4 worm cellular contexts compared by ENCODE assay signal in the genomic region with DNA sequence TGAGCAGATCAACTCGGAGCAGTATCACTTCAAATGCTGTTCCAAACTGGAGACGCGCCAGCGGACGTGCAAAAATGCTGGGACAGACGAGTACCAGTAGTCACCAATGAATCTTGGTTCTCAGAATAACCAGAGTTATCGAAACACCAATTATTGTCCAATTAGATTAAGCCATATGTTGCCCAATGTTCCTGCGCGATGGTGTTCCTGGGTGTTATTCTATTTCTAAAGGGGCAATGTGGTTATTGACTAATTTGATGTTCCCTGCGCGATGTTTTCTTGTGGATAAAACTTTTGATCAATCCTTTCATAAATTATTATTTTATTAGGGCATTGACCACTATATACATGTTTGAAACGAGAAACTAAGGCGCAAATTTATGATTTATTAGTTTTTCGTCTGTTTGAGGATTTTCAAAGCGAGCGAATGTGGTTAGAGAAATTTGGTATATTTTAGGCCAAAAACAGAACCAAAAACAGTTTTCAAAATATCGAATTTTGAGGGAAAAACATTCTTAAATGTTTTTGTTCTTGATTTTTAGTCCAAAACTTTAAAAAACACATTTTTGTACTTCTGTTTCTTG.
A peak's percentile ranks its signal among the peaks of the same experiment; 100 is the strongest.
TF ChIP-seq lines count a peak whose summit lies in the region.

No protein-coding gene starts in this region.

TF ChIP-seq in whole organism, L2 larva, 48 proteins besides CTCF, POLR2A, EP300 and RAD21 (continued from another document):
- TF ChIP-seq mab-5 (tag; optimal IDR thresholded peaks at IDR 0.05; lab: Kevin White, UChicago) (peak; percentile 98), nhr-237 (tag; optimal IDR thresholded peaks at IDR 0.05; lab: Kevin White, UChicago) (peak; percentile 95), egl-27 (tag; optimal IDR thresholded peaks at IDR 0.05; lab: Kevin White, UChicago) (peak; percentile 98), C34F6.9 (tag; optimal IDR thresholded peaks at IDR 0.05; lab: Kevin White, UChicago) (peak; percentile 99), snpc-4 (tag; optimal IDR thresholded peaks at IDR 0.05; lab: Kevin White, UChicago) (peak; percentile 94), ama-1 (optimal IDR thresholded peaks at IDR 0.05; lab: Kevin White, UChicago) (no peak), ztf-11 (tag; optimal IDR thresholded peaks at IDR 0.05; lab: Kevin White, UChicago) (peak; percentile 79), nhr-25 (tag; optimal IDR thresholded peaks at IDR 0.05; lab: Kevin White, UChicago) (peak; percentile 98), nhr-10 (tag; optimal IDR thresholded peaks at IDR 0.05; lab: Kevin White, UChicago) (peak; percentile 96), sma-3 (GFP tag; optimal IDR thresholded peaks at IDR 0.05; lab: Kevin White, UChicago) (peak; percentile 99), zag-1 (tag; optimal IDR thresholded peaks at IDR 0.05; lab: Kevin White, UChicago) (peak; percentile 97), nhr-77 (tag; optimal IDR thresholded peaks at IDR 0.05; lab: Kevin White, UChicago) (peak; percentile 97), R02D3.7 (tag; optimal IDR thresholded peaks at IDR 0.05; lab: Kevin White, UChicago) (peak; percentile 75), sem-4 (tag; optimal IDR thresholded peaks at IDR 0.05; lab: Kevin White, UChicago) (peak; percentile 99), aly-2 (tag; optimal IDR thresholded peaks at IDR 0.05; lab: Kevin White, UChicago) (peak; percentile 84), ZK546.5 (tag; optimal IDR thresholded peaks at IDR 0.05; lab: Kevin White, UChicago) (peak; percentile 77), dmd-4 (tag; optimal IDR thresholded peaks at IDR 0.05; lab: Kevin White, UChicago) (peak; percentile 82), mbf-1 (tag; optimal IDR thresholded peaks at IDR 0.05; lab: Kevin White, UChicago) (peak; percentile 85), ceh-82 (tag; optimal IDR thresholded peaks at IDR 0.05; lab: Kevin White, UChicago) (peak; percentile 98), lin-13 (GFP tag; optimal IDR thresholded peaks at IDR 0.05; lab: Kevin White, UChicago) (peak; percentile 98), blmp-1 (tag; optimal IDR thresholded peaks at IDR 0.05; lab: Kevin White, UChicago; ENCODE audit: insufficient read depth) (peak; percentile 89), unc-62 (GFP tag; optimal IDR thresholded peaks at IDR 0.05; lab: Kevin White, UChicago) (peak; percentile 70), elt-3 (tag; optimal IDR thresholded peaks at IDR 0.05; lab: Kevin White, UChicago) (no peak), nhr-6 (tag; optimal IDR thresholded peaks at IDR 0.05; lab: Kevin White, UChicago) (peak; percentile 99), nhr-129 (tag; optimal IDR thresholded peaks at IDR 0.05; lab: Kevin White, UChicago) (peak; percentile 100), gmeb-1 (tag; optimal IDR thresholded peaks at IDR 0.05; lab: Kevin White, UChicago) (peak; percentile 94), F13H6.1 (tag; optimal IDR thresholded peaks at IDR 0.05; lab: Kevin White, UChicago) (peak; percentile 98), ceh-16 (tag; optimal IDR thresholded peaks at IDR 0.05; lab: Kevin White, UChicago) (peak; percentile 90)

TF ChIP-seq in whole organism, L4 larva, 104 proteins besides CTCF, POLR2A, EP300 and RAD21 (continued from another document and continues in another):
- TF ChIP-seq attf-4 (tag; optimal IDR thresholded peaks at IDR 0.05; lab: Kevin White, UChicago) (peak; percentile 60), nhr-48 (tag; optimal IDR thresholded peaks at IDR 0.05; lab: Kevin White, UChicago) (peak; percentile 97), spr-3 (GFP tag; optimal IDR thresholded peaks at IDR 0.05; lab: Kevin White, UChicago) (peak; percentile 95), nhr-25 (tag; optimal IDR thresholded peaks at IDR 0.05; lab: Kevin White, UChicago; ENCODE audit: borderline replicate concordance, insufficient read depth) (peak; percentile 95), ces-1 (GFP tag; optimal IDR thresholded peaks at IDR 0.05; lab: Kevin White, UChicago) (peak; percentile 97), madf-5 (GFP tag; IDR thresholded peaks at IDR 0.05; lab: Robert Waterston, UW) (0 out of 4 replicates have a peak, but pooled peaks of 1 of the 2 experiments have one; percentile 56), ceh-82 (tag; optimal IDR thresholded peaks at IDR 0.05; lab: Kevin White, UChicago) (peak; percentile 76), madf-9 (GFP tag; conservative IDR thresholded peaks at IDR 0.05; lab: Robert Waterston, UW) (peak; percentile 98), ztf-11 (tag; optimal IDR thresholded peaks at IDR 0.05; lab: Kevin White, UChicago) (peak; percentile 87), ZK337.2 (GFP tag; IDR thresholded peaks at IDR 0.05; lab: Robert Waterston, UW) (peak; percentile 87), sdz-12 (GFP tag; optimal IDR thresholded peaks at IDR 0.05; lab: Kevin White, UChicago) (no peak), lin-13 (GFP tag; optimal IDR thresholded peaks at IDR 0.05; lab: Kevin White, UChicago) (peak; percentile 97), gei-8 (GFP tag; optimal IDR thresholded peaks at IDR 0.05; lab: Kevin White, UChicago) (peak; percentile 77), F10B5.3 (tag; optimal IDR thresholded peaks at IDR 0.05; lab: Kevin White, UChicago) (peak; percentile 97), zag-1 (tag; optimal IDR thresholded peaks at IDR 0.05; lab: Kevin White, UChicago) (peak; percentile 94), aly-2 (tag; optimal IDR thresholded peaks at IDR 0.05; lab: Kevin White, UChicago) (no peak), egl-43 (GFP tag; IDR thresholded peaks at IDR 0.05; lab: Robert Waterston, UW) (peak; percentile 96), vab-7 (GFP tag; IDR thresholded peaks at IDR 0.05; lab: Robert Waterston, UW) (peak; percentile 96), rbr-2 (tag; optimal IDR thresholded peaks at IDR 0.05; lab: Kevin White, UChicago) (peak; percentile 99), spr-1 (tag; optimal IDR thresholded peaks at IDR 0.05; lab: Kevin White, UChicago) (peak; percentile 97), lin-38 (GFP tag; IDR thresholded peaks at IDR 0.05; lab: Robert Waterston, UW) (peak; percentile 87), nhr-42 (GFP tag; IDR thresholded peaks at IDR 0.05; lab: Robert Waterston, UW) (peak; percentile 99), ceh-20 (GFP tag; IDR thresholded peaks at IDR 0.05; lab: Robert Waterston, UW) (peak; percentile 97), lin-1 (GFP tag; IDR thresholded peaks at IDR 0.05; lab: Robert Waterston, UW) (peak; percentile 89), jun-1 (tag; optimal IDR thresholded peaks at IDR 0.05; lab: Kevin White, UChicago) (peak; percentile 98), egl-27 (tag; optimal IDR thresholded peaks at IDR 0.05; lab: Kevin White, UChicago) (no peak), T26A8.4 (GFP tag; IDR thresholded peaks at IDR 0.05; lab: Robert Waterston, UW) (peak; percentile 99), Y75B8A.6 (GFP tag; IDR thresholded peaks at IDR 0.05; lab: Robert Waterston, UW) (peak; percentile 85; the same call in 1 of the 2 replicates), snpc-1.2 (GFP tag; IDR thresholded peaks at IDR 0.05; lab: Robert Waterston, UW) (peak; percentile 61; the same call in 1 of the 2 replicates), zfp-3 (GFP tag; conservative IDR thresholded peaks at IDR 0.05; lab: Robert Waterston, UW) (peak; percentile 97), R02D3.7 (tag; optimal IDR thresholded peaks at IDR 0.05; lab: Kevin White, UChicago) (no peak), lin-15B (tag; optimal IDR thresholded peaks at IDR 0.05; lab: Kevin White, UChicago) (peak; percentile 38)

TF ChIP-seq in whole organism, late embryonic, 69 proteins besides CTCF, POLR2A, EP300 and RAD21 (continued from another document and continues in another):
- TF ChIP-seq odd-2 (tag; optimal IDR thresholded peaks at IDR 0.05; lab: Kevin White, UChicago) (no peak), pat-9 (tag; optimal IDR thresholded peaks at IDR 0.05; lab: Kevin White, UChicago) (no peak), mec-3 (tag; optimal IDR thresholded peaks at IDR 0.05; lab: Kevin White, UChicago; ENCODE audit: borderline replicate concordance) (no peak), ceh-9 (tag; optimal IDR thresholded peaks at IDR 0.05; lab: Kevin White, UChicago) (no peak), dve-1 (tag; optimal IDR thresholded peaks at IDR 0.05; lab: Kevin White, UChicago) (peak; percentile 95), fax-1 (tag; optimal IDR thresholded peaks at IDR 0.05; lab: Kevin White, UChicago) (peak; percentile 23), sox-4 (tag; optimal IDR thresholded peaks at IDR 0.05; lab: Kevin White, UChicago) (no peak), pax-1 (tag; optimal IDR thresholded peaks at IDR 0.05; lab: Kevin White, UChicago) (peak; percentile 84), ceh-34 (tag; optimal IDR thresholded peaks at IDR 0.05; lab: Kevin White, UChicago) (peak; percentile 78), ceh-6 (GFP tag; optimal IDR thresholded peaks at IDR 0.05; lab: Kevin White, UChicago) (peak; percentile 32), madf-2 (tag; optimal IDR thresholded peaks at IDR 0.05; lab: Kevin White, UChicago) (peak; percentile 21), ahr-1 (tag; optimal IDR thresholded peaks at IDR 0.05; lab: Kevin White, UChicago) (no peak), fkh-10 (GFP tag; optimal IDR thresholded peaks at IDR 0.05; lab: Kevin White, UChicago) (peak; percentile 88), pha-4 (tag; optimal IDR thresholded peaks at IDR 0.05; lab: Kevin White, UChicago) (no peak), pqm-1 (tag; optimal IDR thresholded peaks at IDR 0.05; lab: Kevin White, UChicago) (peak; percentile 87), elt-2 (tag; optimal IDR thresholded peaks at IDR 0.05; lab: Kevin White, UChicago) (peak; percentile 67), ceh-30 (tag; optimal IDR thresholded peaks at IDR 0.05; lab: Kevin White, UChicago) (peak; percentile 96), ceh-18 (tag; optimal IDR thresholded peaks at IDR 0.05; lab: Kevin White, UChicago) (peak; percentile 96), C08G9.2 (tag; optimal IDR thresholded peaks at IDR 0.05; lab: Kevin White, UChicago) (peak; percentile 28), C38D4.7 (GFP tag; optimal IDR thresholded peaks at IDR 0.05; lab: Kevin White, UChicago) (no peak), rnt-1 (tag; optimal IDR thresholded peaks at IDR 0.05; lab: Kevin White, UChicago) (peak; percentile 95), Y22D7AL.16 (tag; optimal IDR thresholded peaks at IDR 0.05; lab: Kevin White, UChicago) (peak; percentile 2), lim-6 (tag; optimal IDR thresholded peaks at IDR 0.05; lab: Kevin White, UChicago) (no peak), ref-2 (tag; optimal IDR thresholded peaks at IDR 0.05; lab: Kevin White, UChicago) (peak; percentile 86), dmd-4 (tag; optimal IDR thresholded peaks at IDR 0.05; lab: Kevin White, UChicago; ENCODE audit: borderline replicate concordance) (no peak), nhr-11 (tag; optimal IDR thresholded peaks at IDR 0.05; lab: Kevin White, UChicago) (no peak), syd-9 (tag; optimal IDR thresholded peaks at IDR 0.05; lab: Kevin White, UChicago) (peak; percentile 88), unc-86 (tag; optimal IDR thresholded peaks at IDR 0.05; lab: Kevin White, UChicago) (peak; percentile 76), unc-3 (GFP tag; conservative IDR thresholded peaks at IDR 0.05; lab: Robert Waterston, UW) (no peak), unc-3 (tag; optimal IDR thresholded peaks at IDR 0.05; lab: Kevin White, UChicago) (peak; percentile 63), hlh-8 (tag; optimal IDR thresholded peaks at IDR 0.05; lab: Kevin White, UChicago) (no peak), tbx-2 (tag; optimal IDR thresholded peaks at IDR 0.05; lab: Kevin White, UChicago) (peak; percentile 80), ceh-2 (tag; optimal IDR thresholded peaks at IDR 0.05; lab: Kevin White, UChicago) (peak; percentile 60), hlh-6 (tag; optimal IDR thresholded peaks at IDR 0.05; lab: Kevin White, UChicago) (no peak), zip-5 (tag; optimal IDR thresholded peaks at IDR 0.05; lab: Kevin White, UChicago) (peak; percentile 30), ceh-45 (GFP tag; IDR thresholded peaks at IDR 0.05; lab: Robert Waterston, UW) (no peak)

TF ChIP-seq in whole organism, mixed stage, embryonic, 35 proteins besides CTCF, POLR2A, EP300 and RAD21 (continued from another document):
- TF ChIP-seq ceh-39 (tag; optimal IDR thresholded peaks at IDR 0.05; lab: Kevin White, UChicago) (peak; percentile 90), elt-3 (tag; optimal IDR thresholded peaks at IDR 0.05; lab: Kevin White, UChicago) (peak; percentile 94), ceh-83 (GFP tag; optimal IDR thresholded peaks at IDR 0.05; lab: Kevin White, UChicago) (peak; percentile 35), ztf-11 (tag; optimal IDR thresholded peaks at IDR 0.05; lab: Kevin White, UChicago) (peak; percentile 79), mls-2 (tag; optimal IDR thresholded peaks at IDR 0.05; lab: Kevin White, UChicago) (no peak), drap-1 (GFP tag; optimal IDR thresholded peaks at IDR 0.05; lab: Kevin White, UChicago) (peak; percentile 90), ham-2 (GFP tag; optimal IDR thresholded peaks at IDR 0.05; lab: Kevin White, UChicago) (no peak)
TF ChIP-seq in whole organism, mixed stage, embryonic: peak in this region for 26.
